Worm (Caenorhabditis elegans): Measurements from ENCODE around the gene C39B10.4.

C39B10.4 gene

ce11 chrX:10443836-10444235 lies 969 bp upstream of the C39B10.4 start, which contains the start of gene C39B10.3 (continued):
- TF ChIP-seq snpc-4 (tag; optimal IDR thresholded peaks at IDR 0.05), result no peak
- TF ChIP-seq nhr-28 (tag; optimal IDR thresholded peaks at IDR 0.05), result no peak

ce11 chrX:10446982-10447381 lies 2.2 kb downstream of the C39B10.4 start, which contains the start of gene C39B10.5:
Gene C39B10.5, plus strand, starts transcription at chrX:10447343.
- TF ChIP-seq spr-3 (GFP tag; optimal IDR thresholded peaks at IDR 0.05) (no peak), dmd-9 (GFP tag; IDR thresholded peaks at IDR 0.05) (no peak), zip-11 (GFP tag; IDR thresholded peaks at IDR 0.05) (no peak), hmg-1.1 (GFP tag; IDR thresholded peaks at IDR 0.05) (no peak), pqm-1 (tag; optimal IDR thresholded peaks at IDR 0.05) (no peak), T26A8.4 (GFP tag; IDR thresholded peaks at IDR 0.05) (no peak), tra-1 (GFP tag; IDR thresholded peaks at IDR 0.05) (no peak), fkh-10 (GFP tag; optimal IDR thresholded peaks at IDR 0.05) (no peak)

DNA sequence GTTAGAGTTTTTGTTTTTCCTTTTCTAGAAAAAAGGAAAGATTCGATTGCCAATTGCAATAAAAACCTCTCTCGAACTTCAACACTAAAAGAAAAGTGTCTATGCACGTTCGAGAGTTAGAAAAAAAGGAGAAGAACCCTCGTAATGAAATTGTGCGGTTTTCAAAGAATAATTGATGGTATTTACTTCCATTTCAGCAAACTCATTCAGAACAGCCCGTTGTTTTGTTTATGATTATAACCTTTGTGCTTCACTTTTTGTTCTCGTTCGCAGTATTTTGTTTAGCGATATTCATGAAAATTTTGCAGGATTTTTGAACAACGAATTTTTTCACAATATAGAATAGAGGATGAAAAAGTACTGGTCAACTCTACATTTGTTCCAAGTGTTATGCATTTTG lies 9.2 kb downstream of the C39B10.4 start, which contains the start of gene lgc-41:
Gene lgc-41 (plus strand): TSS at position 301 of the 400 bp plus-strand sequence.
- TF ChIP-seq zfp-3 (GFP tag; conservative IDR thresholded peaks at IDR 0.05) (no peak), daf-16 (GFP tag; optimal IDR thresholded peaks at IDR 0.05) (no peak), daf-16 (tag; optimal IDR thresholded peaks at IDR 0.05) (no peak), D1046.2 (GFP tag; IDR thresholded peaks at IDR 0.05) (no peak), tra-1 (GFP tag; IDR thresholded peaks at IDR 0.05) (no peak), zip-2 (tag; optimal IDR thresholded peaks at IDR 0.05) (no peak), dmd-8 (GFP tag; IDR thresholded peaks at IDR 0.05) (no peak), pqm-1 (tag; optimal IDR thresholded peaks at IDR 0.05) (no peak), duxl-1 (tag; optimal IDR thresholded peaks at IDR 0.05; ENCODE audit: poor library complexity) (no peak), lin-38 (GFP tag; IDR thresholded peaks at IDR 0.05) (no peak), aly-2 (tag; optimal IDR thresholded peaks at IDR 0.05) (no peak), hmg-1.1 (GFP tag; IDR thresholded peaks at IDR 0.05) (no peak), ama-1 (optimal IDR thresholded peaks at IDR 0.05) (no peak), nhr-10 (tag; optimal IDR thresholded peaks at IDR 0.05) (no peak), saeg-2 (GFP tag; IDR thresholded peaks at IDR 0.05) (no peak), sdz-12 (GFP tag; optimal IDR thresholded peaks at IDR 0.05) (no peak), unc-130 (GFP tag; optimal IDR thresholded peaks at IDR 0.05) (no peak), nhr-77 (tag; optimal IDR thresholded peaks at IDR 0.05) (no peak), madf-5 (GFP tag; IDR thresholded peaks at IDR 0.05) (no peak), ceh-62 (tag; optimal IDR thresholded peaks at IDR 0.05) (no peak)

- TF ChIP-seq unc-62 (GFP tag; optimal IDR thresholded peaks at IDR 0.05 in 1 of 2) (peak in 1 of 2 experiments; percentile 10), unc-62 (tag; optimal IDR thresholded peaks at IDR 0.05) (no peak), ztf-11 (tag; optimal IDR thresholded peaks at IDR 0.05) (no peak)
These were observed 17.6 kb downstream of the C39B10.4 start for ce11 chrX:10462391-10462790.

DNA sequence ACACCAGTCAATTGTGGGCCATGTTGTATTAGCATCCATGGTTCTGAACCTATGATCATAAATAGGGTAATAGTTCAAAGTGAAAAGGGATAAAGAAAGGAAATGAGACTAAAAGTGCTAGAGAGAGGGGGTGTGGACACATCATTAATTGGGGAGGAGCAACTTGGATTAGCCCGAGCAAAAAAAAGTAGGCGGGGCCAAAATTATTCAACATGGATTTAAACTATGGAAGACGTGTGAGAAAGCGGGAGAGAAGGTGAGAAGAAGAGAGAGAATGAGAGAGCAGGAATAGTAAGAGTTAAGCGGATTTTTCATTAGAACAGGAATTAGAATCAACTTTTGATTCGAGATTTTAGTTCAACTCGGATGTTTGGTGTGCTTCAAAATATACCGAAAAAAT lies 18.7 kb downstream of the C39B10.4 start, which contains the start of gene C39B10.1:
Gene C39B10.1 (minus strand): TSS at position 101 of the 400 bp plus-strand sequence.
- TF ChIP-seq unc-62 (GFP tag; optimal IDR thresholded peaks at IDR 0.05 in 1 of 2) (peak in 1 of 2 experiments; percentile 60), unc-62 (tag; optimal IDR thresholded peaks at IDR 0.05) (no peak), dmd-8 (GFP tag; IDR thresholded peaks at IDR 0.05) (no peak)

DNA sequence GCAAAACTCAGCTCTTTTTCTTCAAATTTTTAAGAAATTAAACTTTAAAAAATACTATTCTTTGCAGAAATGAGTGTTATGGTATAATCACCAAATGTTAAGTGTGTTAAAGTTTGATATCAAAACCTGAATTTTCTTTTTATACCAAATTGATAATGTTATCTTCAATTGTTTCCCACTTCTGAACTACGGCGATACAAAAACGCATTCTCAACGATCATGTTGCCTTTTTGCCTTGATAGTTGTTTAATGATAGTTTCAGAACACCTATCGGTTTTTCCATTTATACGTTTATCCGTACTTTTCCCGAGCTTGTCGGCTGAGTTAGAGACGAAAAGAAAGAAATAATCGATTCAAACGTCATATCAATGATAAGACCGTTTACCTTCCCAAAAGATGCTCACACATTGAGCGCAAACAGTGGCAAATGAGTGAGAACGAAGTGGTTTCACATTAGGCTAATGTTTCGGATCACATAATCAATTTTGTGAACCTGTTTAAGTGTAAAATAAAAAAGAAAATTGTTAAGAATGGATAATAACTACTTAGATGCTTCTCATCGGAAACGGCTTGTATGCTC lies 30.3 kb downstream of the C39B10.4 start, which contains the start of gene elt-4:
Gene elt-4 (plus strand): TSS at position 530 of the 580 bp plus-strand sequence.
- TF ChIP-seq unc-39 (tag; optimal IDR thresholded peaks at IDR 0.05) (no peak), daf-16 (GFP tag; optimal IDR thresholded peaks at IDR 0.05) (peak in 1 of 2 experiments; percentile 3), daf-16 (tag; optimal IDR thresholded peaks at IDR 0.05) (peak; percentile 49), lsy-2 (tag; optimal IDR thresholded peaks at IDR 0.05) (no peak), T26A8.4 (GFP tag; IDR thresholded peaks at IDR 0.05) (no peak), dve-1 (tag; optimal IDR thresholded peaks at IDR 0.05; ENCODE audit: insufficient read depth) (peak; percentile 55), egl-27 (tag; optimal IDR thresholded peaks at IDR 0.05) (no peak), lir-3 (tag; optimal IDR thresholded peaks at IDR 0.05) (no peak), spr-3 (GFP tag; optimal IDR thresholded peaks at IDR 0.05) (no peak), hif-1 (tag; optimal IDR thresholded peaks at IDR 0.05) (no peak), pqm-1 (tag; optimal IDR thresholded peaks at IDR 0.05) (peak; percentile 78), hlh-30 (tag; optimal IDR thresholded peaks at IDR 0.05; ENCODE audit: insufficient read depth) (no peak)

All from whole organism, L4 larva.